Fruit fly (Drosophila melanogaster): ENCODE measurements around the gene CG42676.

dm6 chr3L:1772593-1772992, 30.3 kb upstream of the CG42676 start:
- TF ChIP-seq CG8478 (optimal IDR thresholded peaks at IDR 0.05) (no peak), CTCF (optimal IDR thresholded peaks at IDR 0.05) (no peak)
